Worm (Caenorhabditis elegans): ENCODE results near the gene twk-26.
A peak's percentile ranks its signal among the peaks of the same experiment; 100 is the strongest.

- TF ChIP-seq unc-62 (GFP tag; optimal IDR thresholded peaks at IDR 0.05) (no peak), nhr-237 (tag; optimal IDR thresholded peaks at IDR 0.05) (no peak), efl-1 (optimal IDR thresholded peaks at IDR 0.05) (no peak), efl-1 (GFP tag; optimal IDR thresholded peaks at IDR 0.05 in 1 of 2) (peak in 1 of 2 experiments; percentile 91), snpc-4 (tag; optimal IDR thresholded peaks at IDR 0.05) (no peak)
Observed at ce11 chrX:3089423-3089822, 34.8 kb upstream of the twk-26 start, which contains the start of gene pccb-1.
